Worm (Caenorhabditis elegans) whole organism, L3 larva: ENCODE results near the gene nhr-91.

Experiments used
- ceh-9 ChIP-seq: sonication (generic microtip); optimal IDR thresholded peaks from 2 replicates; lab custom pipeline; 2018; ENCODE audit warnings: missing biosample characterization, missing genetic modification characterization
- egl-5 ChIP-seq: fragments of 150-350 bp; optimal IDR thresholded peaks from 2 replicates; lab custom pipeline; 2017; ENCODE audit warnings: missing biosample characterization, missing genetic modification reagents, missing genetic modification characterization, inconsistent platforms
- elt-3 ChIP-seq, 3 experiments: fragments of 150-350 bp in 1 of 3; sonication (generic microtip) in 2 of 3; optimal IDR thresholded peaks; 2 replicates in 2 of 3; 4 replicates in 1 of 3; lab custom pipeline; 2014 to 2017; ENCODE audit warnings: missing biosample characterization in 3 of 3, missing genetic modification characterization in 3 of 3
- hmg-11 ChIP-seq: sonication (generic microtip); optimal IDR thresholded peaks from 2 replicates; lab custom pipeline; 2016; ENCODE audit warnings: missing genetic modification characterization, missing compliant biosample characterization
- lin-15B ChIP-seq: fragments of 150-350 bp; optimal IDR thresholded peaks from 2 replicates; lab custom pipeline; 2014; ENCODE audit warnings: missing biosample characterization, missing genetic modification characterization
- nhr-12 ChIP-seq: fragments of 150-350 bp; optimal IDR thresholded peaks from 2 replicates; lab custom pipeline; 2014; ENCODE audit warnings: missing biosample characterization, missing genetic modification characterization
- nhr-25 ChIP-seq: sonication (generic microtip); optimal IDR thresholded peaks from 2 replicates; lab custom pipeline; 2017; ENCODE audit warnings: missing biosample characterization, missing genetic modification characterization
- nhr-28 ChIP-seq: fragments of 150-350 bp; optimal IDR thresholded peaks from 2 replicates; lab custom pipeline; 2014; ENCODE audit warnings: missing biosample characterization, missing genetic modification characterization
- skn-1 ChIP-seq: fragments of 150-350 bp; optimal IDR thresholded peaks from 2 replicates; lab custom pipeline; 2014; ENCODE audit warnings: missing biosample characterization, missing genetic modification characterization
- unc-39 ChIP-seq: sonication (generic microtip); optimal IDR thresholded peaks from 4 replicates; lab custom pipeline; 2017; ENCODE audit warnings: missing biosample characterization, missing genetic modification characterization
- unc-62 ChIP-seq: fragments of 150-350 bp; sonication (generic microtip); optimal IDR thresholded peaks from 4 replicates; lab custom pipeline; 2014; ENCODE audit warnings: missing biosample characterization, missing genetic modification reagents, missing genetic modification characterization
- zag-1 ChIP-seq: fragments of 150-350 bp; optimal IDR thresholded peaks from 2 replicates; lab custom pipeline; 2014; ENCODE audit warnings: missing biosample characterization, missing genetic modification characterization
- ztf-4 ChIP-seq: fragments of 150-350 bp; optimal IDR thresholded peaks from 2 replicates; lab custom pipeline; 2014; ENCODE audit warnings: missing biosample characterization, missing genetic modification characterization

DNA sequence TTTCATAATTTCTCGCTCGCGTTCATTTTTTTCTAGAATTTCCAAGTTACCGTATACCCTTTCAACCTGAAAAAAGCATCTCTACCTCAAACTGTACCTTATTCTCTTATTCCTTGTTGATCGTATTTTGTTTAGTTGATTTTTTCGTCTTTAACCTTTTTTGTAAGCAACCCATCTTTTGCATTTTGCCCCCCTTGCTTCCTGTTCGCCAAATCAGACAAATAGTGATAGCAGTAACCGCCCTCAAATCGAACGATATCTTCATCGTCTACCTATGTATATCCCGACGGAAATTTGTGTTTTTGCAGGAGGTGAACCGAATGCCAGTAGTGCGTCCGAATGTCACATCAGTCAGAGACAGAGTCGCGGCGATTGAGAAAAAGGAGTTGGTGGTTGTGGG, 46.7 kb upstream of the nhr-91 start, which contains the start of gene F46F2.5:
- TF ChIP-seq nhr-12 (tag; lab: Kevin White, UChicago): no peak
- TF ChIP-seq nhr-28: no peak
- no peak for TF ChIP-seq unc-62 (GFP tag; lab: Kevin White, UChicago)
- no peak for TF ChIP-seq egl-5
- no peak for TF ChIP-seq skn-1
- no peak for TF ChIP-seq ztf-4 (tag; lab: Kevin White, UChicago)
- no peak for TF ChIP-seq ceh-9 (tag; lab: Kevin White, UChicago)
- TF ChIP-seq unc-39 (tag; lab: Kevin White, UChicago): no peak
- TF ChIP-seq lin-15B (tag; lab: Kevin White, UChicago): no peak
- TF ChIP-seq elt-3 (tag; optimal IDR thresholded peaks at IDR 0.05; lab: Kevin White, UChicago): no peak
- no peak for TF ChIP-seq hmg-11 (tag; lab: Kevin White, UChicago)
- TF ChIP-seq nhr-25 (tag; lab: Kevin White, UChicago): no peak
- TF ChIP-seq zag-1 (tag; lab: Kevin White, UChicago): no peak
